Fruit fly (Drosophila melanogaster) whole organism, pupa: ENCODE results near the gene wrd.
A peak's percentile ranks its signal among the peaks of the same experiment; 100 is the strongest.

Experiments
- CG13204 ChIP-seq: fragments of 200-800 bp; sonication (Bioruptor generic); optimal IDR thresholded peaks from 2 replicates; lab custom pipeline; 2018; ENCODE audit warnings: missing biosample characterization, mild to moderate bottlenecking, missing genetic modification characterization, moderate library complexity
- CG17806 ChIP-seq: fragments of 200-800 bp; sonication (Bioruptor generic); optimal IDR thresholded peaks from 2 replicates; lab custom pipeline; 2018; ENCODE audit warnings: missing biosample characterization, mild to moderate bottlenecking, missing genetic modification characterization, moderate library complexity
- CG32121 ChIP-seq: fragments of 200-800 bp; sonication (Bioruptor generic); IDR thresholded peaks from 2 replicates; pipeline ENCODE4 v1.3.6; 2022; ENCODE audit warnings: missing biosample characterization, missing genetic modification characterization
- CG8301 ChIP-seq: fragments of 200-800 bp; sonication (Bioruptor generic); optimal IDR thresholded peaks from 2 replicates; lab custom pipeline; 2018; ENCODE audit warnings: missing biosample characterization, mild to moderate bottlenecking, missing genetic modification characterization
- CG9948 ChIP-seq: fragments of 200-800 bp; sonication (Bioruptor generic); optimal IDR thresholded peaks from 2 replicates; lab custom pipeline; 2018; ENCODE audit warnings: missing biosample characterization, mild to moderate bottlenecking, missing genetic modification characterization, moderate library complexity
- EcR ChIP-seq: fragments of 200-800 bp; sonication (Bioruptor generic); optimal IDR thresholded peaks from 3 replicates; lab custom pipeline; 2019; ENCODE audit warnings: missing biosample characterization, missing genetic modification characterization, mild to moderate bottlenecking, moderate library complexity, missing genetic modification reagents
- Ets98B ChIP-seq: fragments of 200-800 bp; sonication (Bioruptor generic); IDR thresholded peaks from 2 replicates; pipeline ENCODE4 v1.3.6; 2022; ENCODE audit warnings: missing biosample characterization, missing genetic modification characterization
- Pif1B ChIP-seq: fragments of 200-800 bp; sonication (Bioruptor generic); optimal IDR thresholded peaks from 3 replicates; lab custom pipeline; 2016; ENCODE audit warnings: missing biosample characterization, missing genetic modification characterization
- rn ChIP-seq: fragments of 200-800 bp; sonication (Bioruptor generic); IDR thresholded peaks from 2 replicates; pipeline ENCODE4 v1.3.6; 2022; ENCODE audit warnings: missing biosample characterization, missing genetic modification characterization

DNA sequence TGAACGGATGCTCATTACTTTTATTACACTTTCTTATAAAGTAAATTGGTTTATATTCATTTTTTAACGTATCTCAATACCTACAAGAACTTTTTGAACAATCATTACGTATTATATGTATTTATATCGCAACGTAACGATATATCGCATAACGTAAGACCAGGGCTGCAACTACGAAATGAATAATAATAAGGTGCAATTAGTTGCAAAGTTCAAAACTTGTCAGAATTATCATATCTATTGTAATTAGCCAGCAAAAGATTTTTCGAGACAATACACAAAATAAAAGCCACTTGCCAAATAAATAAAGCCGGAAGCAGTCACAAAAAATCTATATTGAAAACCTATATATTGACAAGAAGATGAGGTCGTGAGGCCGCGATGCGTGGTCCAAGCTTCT, 47.7 kb downstream of the wrd start:
- TF ChIP-seq EcR (GFP tag; lab: Kevin White, UChicago), result no peak
- TF ChIP-seq rn, result no peak
- TF ChIP-seq CG13204 (GFP tag; lab: Kevin White, UChicago), result no peak
- TF ChIP-seq Pif1B (GFP tag; lab: Kevin White, UChicago), result peak; percentile 2
- TF ChIP-seq CG32121 (GFP tag; lab: Robert Waterston, UW), result 0 out of 2 replicates have a peak, but pooled peaks have one; percentile 13
- TF ChIP-seq CG17806 (tag; lab: Kevin White, UChicago), result no peak
- TF ChIP-seq CG8301 (tag; lab: Kevin White, UChicago), result no peak
- TF ChIP-seq CG9948, result no peak
- TF ChIP-seq Ets98B (GFP tag; lab: Robert Waterston, UW), result no peak
